Worm (Caenorhabditis elegans) whole organism, L4 larva: ENCODE results near the gene Y57G11C.1142.

Experiments
- F10B5.3 ChIP-seq: sonication (generic microtip); optimal IDR thresholded peaks from 2 replicates; lab custom pipeline; 2016; ENCODE audit warnings: mild to moderate bottlenecking, missing genetic modification characterization, missing compliant biosample characterization
- F49E8.2 ChIP-seq: sonication (generic microtip); optimal IDR thresholded peaks from 2 replicates; lab custom pipeline; 2016; ENCODE audit warnings: missing compliant biosample characterization, mild to moderate bottlenecking, missing genetic modification characterization, borderline replicate concordance
- T26A8.4 ChIP-seq: fragments of 200-800 bp; sonication (Bioruptor generic); IDR thresholded peaks from 2 replicates; pipeline ENCODE4 v1.3.6; 2022; ENCODE audit warnings: missing genetic modification characterization, missing compliant biosample characterization
- Y105C5A.15 ChIP-seq: fragments of 200-800 bp; sonication (Bioruptor generic); IDR thresholded peaks from 2 replicates; pipeline ENCODE4 v1.3.6; 2022; ENCODE audit warnings: missing genetic modification characterization, missing compliant biosample characterization
- Y48G9A.11 ChIP-seq: fragments of 200-800 bp; sonication (Bioruptor generic); IDR thresholded peaks from 2 replicates; pipeline ENCODE4 v1.3.6; 2022; ENCODE audit warnings: missing genetic modification reagents, missing genetic modification characterization, missing compliant biosample characterization
- Y5F2A.4 ChIP-seq: fragments of 200-800 bp; sonication (Bioruptor generic); optimal IDR thresholded peaks from 2 replicates; lab custom pipeline; 2018; ENCODE audit warnings: mild to moderate bottlenecking, missing genetic modification characterization, missing compliant biosample characterization
- Y75B8A.6 ChIP-seq: fragments of 200-800 bp; sonication (Bioruptor generic); IDR thresholded peaks from 2 replicates; pipeline ENCODE4 v1.3.6; 2022; ENCODE audit warnings: missing genetic modification reagents, missing genetic modification characterization, missing compliant biosample characterization
- ZK546.5 ChIP-seq, 2 experiments: sonication (generic microtip); optimal IDR thresholded peaks; 2 replicates each; lab custom pipeline; 2017; ENCODE audit warnings: missing biosample characterization in 2 of 2, missing genetic modification characterization in 2 of 2
- ama-1 ChIP-seq: fragments of 150-350 bp; optimal IDR thresholded peaks from 2 replicates; lab custom pipeline; 2014; ENCODE audit warnings: inconsistent platforms, mixed read lengths
- arid-1 ChIP-seq: fragments of 200-800 bp; sonication (Bioruptor generic); conservative IDR thresholded peaks from 2 replicates; pipeline ENCODE4 v1.3.6; 2022; ENCODE audit warnings: missing genetic modification reagents, missing genetic modification characterization, missing compliant biosample characterization
- attf-4 ChIP-seq: sonication (generic microtip); optimal IDR thresholded peaks from 3 replicates; lab custom pipeline; 2017; ENCODE audit warnings: missing biosample characterization, missing genetic modification characterization
- ceh-44 ChIP-seq: fragments of 200-800 bp; sonication (Bioruptor generic); IDR thresholded peaks from 2 replicates; pipeline ENCODE4 v1.3.6; 2022; ENCODE audit warnings: missing genetic modification reagents, missing genetic modification characterization, missing compliant biosample characterization
- ceh-62 ChIP-seq: sonication (generic microtip); optimal IDR thresholded peaks from 2 replicates; lab custom pipeline; 2017; ENCODE audit warnings: missing biosample characterization, missing genetic modification characterization
- ceh-82 ChIP-seq: sonication (generic microtip); optimal IDR thresholded peaks from 2 replicates; lab custom pipeline; 2017; ENCODE audit warnings: missing biosample characterization, missing genetic modification characterization
- daf-19 ChIP-seq: fragments of 200-800 bp; sonication (Bioruptor generic); conservative IDR thresholded peaks from 2 replicates; pipeline ENCODE4 v1.3.6; 2022; ENCODE audit warnings: missing genetic modification characterization, missing compliant biosample characterization
- daf-8 ChIP-seq: fragments of 200-800 bp; sonication (Bioruptor generic); IDR thresholded peaks from 2 replicates; pipeline ENCODE4 v1.3.6; 2022; ENCODE audit warnings: missing genetic modification characterization, missing compliant biosample characterization
- dmd-6 ChIP-seq: fragments of 200-800 bp; sonication (Bioruptor generic); IDR thresholded peaks from 2 replicates; pipeline ENCODE4 v1.3.6; 2022; ENCODE audit warnings: missing genetic modification reagents, missing genetic modification characterization, missing compliant biosample characterization
- dmd-8 ChIP-seq: fragments of 200-800 bp; sonication (Bioruptor generic); IDR thresholded peaks from 2 replicates; pipeline ENCODE4 v1.3.6; 2022; ENCODE audit warnings: missing genetic modification characterization, missing compliant biosample characterization
- duxl-1 ChIP-seq: sonication (generic microtip); optimal IDR thresholded peaks from 2 replicates; lab custom pipeline; 2016; ENCODE audit warnings: mild to moderate bottlenecking, missing genetic modification characterization, moderate library complexity, missing compliant biosample characterization; ENCODE audit not compliant: poor library complexity
- dve-1 ChIP-seq: sonication (generic microtip); optimal IDR thresholded peaks from 2 replicates; lab custom pipeline; 2017; ENCODE audit warnings: antibody characterized with exemption, mild to moderate bottlenecking, missing genetic modification characterization, missing compliant biosample characterization; ENCODE audit not compliant: insufficient read depth
- gei-8 ChIP-seq: fragments of 200-800 bp; sonication (Bioruptor generic); optimal IDR thresholded peaks from 2 replicates; lab custom pipeline; 2018; ENCODE audit warnings: mild to moderate bottlenecking, missing genetic modification characterization, missing compliant biosample characterization
- hmg-1.1 ChIP-seq: fragments of 200-800 bp; sonication (Bioruptor generic); IDR thresholded peaks from 2 replicates; pipeline ENCODE4 v1.3.6; 2022; ENCODE audit warnings: missing genetic modification reagents, missing genetic modification characterization, missing compliant biosample characterization
- jun-1 ChIP-seq: fragments of 150-350 bp; optimal IDR thresholded peaks from 2 replicates; lab custom pipeline; 2014; ENCODE audit warnings: missing biosample characterization, missing genetic modification reagents, missing genetic modification characterization
- lin-38 ChIP-seq: fragments of 200-800 bp; sonication (Bioruptor generic); IDR thresholded peaks from 2 replicates; pipeline ENCODE4 v1.3.6; 2022; ENCODE audit warnings: missing genetic modification reagents, missing genetic modification characterization, missing compliant biosample characterization
- mep-1 ChIP-seq: fragments of 150-350 bp; sonication (generic microtip); optimal IDR thresholded peaks from 3 replicates; lab custom pipeline; 2014; ENCODE audit warnings: missing biosample characterization, missing genetic modification characterization
- mes-2 ChIP-seq: sonication (generic microtip); optimal IDR thresholded peaks from 2 replicates; lab custom pipeline; 2016; ENCODE audit warnings: missing genotype, mild to moderate bottlenecking, missing genetic modification characterization, missing compliant biosample characterization; ENCODE audit not compliant: poor library complexity, severe bottlenecking
- mxl-2 ChIP-seq: fragments of 200-800 bp; sonication (Bioruptor generic); conservative IDR thresholded peaks from 2 replicates; pipeline ENCODE4 v1.3.6; 2022; ENCODE audit warnings: missing genetic modification reagents, missing genetic modification characterization, missing compliant biosample characterization
- mxl-3 ChIP-seq: fragments of 200-800 bp; sonication (Bioruptor generic); optimal IDR thresholded peaks from 2 replicates; lab custom pipeline; 2018; ENCODE audit warnings: mild to moderate bottlenecking, missing genetic modification characterization, missing compliant biosample characterization
- nhr-102 ChIP-seq: sonication (generic microtip); optimal IDR thresholded peaks from 2 replicates; lab custom pipeline; 2016; ENCODE audit warnings: mild to moderate bottlenecking, missing genetic modification characterization, moderate library complexity, missing compliant biosample characterization
- nhr-111 ChIP-seq: fragments of 200-800 bp; sonication (Bioruptor generic); optimal IDR thresholded peaks from 2 replicates; lab custom pipeline; 2018; ENCODE audit warnings: mild to moderate bottlenecking, missing genetic modification characterization, missing compliant biosample characterization
- nhr-25 ChIP-seq: sonication (generic microtip); optimal IDR thresholded peaks from 2 replicates; lab custom pipeline; 2017; ENCODE audit warnings: missing genetic modification characterization, mild to moderate bottlenecking, missing compliant biosample characterization, antibody characterized with exemption, moderate library complexity, borderline replicate concordance; ENCODE audit not compliant: insufficient read depth
- nhr-41 ChIP-seq: fragments of 200-800 bp; sonication (Bioruptor generic); IDR thresholded peaks from 2 replicates; pipeline ENCODE4 v1.3.6; 2022; ENCODE audit warnings: missing genetic modification reagents, missing genetic modification characterization, missing compliant biosample characterization
- nhr-48 ChIP-seq: sonication (generic microtip); optimal IDR thresholded peaks from 2 replicates; lab custom pipeline; 2016; ENCODE audit warnings: mild to moderate bottlenecking, missing genetic modification characterization, missing compliant biosample characterization
- nhr-6 ChIP-seq: fragments of 150-350 bp; optimal IDR thresholded peaks from 2 replicates; lab custom pipeline; 2014; ENCODE audit warnings: missing biosample characterization, missing genetic modification characterization
- php-3 ChIP-seq: fragments of 200-800 bp; sonication (Bioruptor generic); IDR thresholded peaks from 2 replicates; pipeline ENCODE4 v1.3.6; 2022; ENCODE audit warnings: missing genetic modification reagents, missing genetic modification characterization, missing compliant biosample characterization
- saeg-2 ChIP-seq: fragments of 200-800 bp; sonication (Bioruptor generic); IDR thresholded peaks from 2 replicates; pipeline ENCODE4 v1.3.6; 2022; ENCODE audit warnings: missing genetic modification reagents, missing genetic modification characterization, missing compliant biosample characterization
- sdz-12 ChIP-seq: fragments of 200-800 bp; sonication (Bioruptor generic); optimal IDR thresholded peaks from 2 replicates; lab custom pipeline; 2018; ENCODE audit warnings: mild to moderate bottlenecking, missing genetic modification characterization, missing compliant biosample characterization
- skn-1 ChIP-seq: fragments of 150-350 bp; optimal IDR thresholded peaks from 2 replicates; lab custom pipeline; 2014; ENCODE audit warnings: missing biosample characterization, missing genetic modification characterization
- snpc-4 ChIP-seq: fragments of 150-350 bp; optimal IDR thresholded peaks from 2 replicates; lab custom pipeline; 2014; ENCODE audit warnings: missing biosample characterization, missing genetic modification characterization
- spr-1 ChIP-seq: sonication (generic microtip); optimal IDR thresholded peaks from 2 replicates; lab custom pipeline; 2016; ENCODE audit warnings: mild to moderate bottlenecking, missing genetic modification characterization, missing compliant biosample characterization
- unc-39 ChIP-seq: sonication (generic microtip); optimal IDR thresholded peaks from 2 replicates; lab custom pipeline; 2017; ENCODE audit warnings: missing biosample characterization, missing genetic modification characterization
- vab-7 ChIP-seq: fragments of 200-800 bp; sonication (Bioruptor generic); IDR thresholded peaks from 2 replicates; pipeline ENCODE4 v1.3.6; 2022; ENCODE audit warnings: missing genetic modification reagents, missing genetic modification characterization, missing compliant biosample characterization
- zip-2 ChIP-seq: fragments of 150-350 bp; optimal IDR thresholded peaks from 2 replicates; lab custom pipeline; 2014; ENCODE audit warnings: missing biosample characterization, missing genetic modification characterization
- ztf-7 ChIP-seq: fragments of 150-350 bp; optimal IDR thresholded peaks from 2 replicates; lab custom pipeline; 2014; ENCODE audit warnings: missing biosample characterization, missing genetic modification characterization

Gene Y57G11C.1142

ce11 chrIV:14764719-14765173, 37.7 kb upstream of the Y57G11C.1142 start (continued):
- TF ChIP-seq F49E8.2 (tag; lab: Kevin White, UChicago) (peak; percentile 97), T26A8.4 (GFP tag; lab: Robert Waterston, UW) (peak; percentile 53; the same call in 1 of the 2 replicates), mxl-3 (GFP tag; lab: Kevin White, UChicago) (no peak), mes-2 (tag; lab: Kevin White, UChicago) (peak; percentile 8), jun-1 (tag; lab: Kevin White, UChicago) (no peak), hmg-1.1 (no peak), snpc-4 (tag; lab: Kevin White, UChicago) (peak; percentile 36)

ce11 chrIV:14765336-14765735, 37.1 kb upstream of the Y57G11C.1142 start, which contains the start of gene Y57G11C.5:
TSS of gene Y57G11C.5 (minus strand) at chrIV:14765436.
- TF ChIP-seq gei-8 (GFP tag; lab: Kevin White, UChicago) (no peak), F10B5.3 (tag; lab: Kevin White, UChicago) (no peak)

ce11 chrIV:14766382-14766781, 36.0 kb upstream of the Y57G11C.1142 start, which contains the start of gene vti-1:
TSS of gene vti-1 (minus strand) at chrIV:14766665.
- TF ChIP-seq ceh-82 (tag; lab: Kevin White, UChicago) (no peak), lin-38 (GFP tag; lab: Robert Waterston, UW) (peak; percentile 56), zip-2 (tag; lab: Kevin White, UChicago) (no peak)
- TF ChIP-seq, all 104 proteins: peak for 1

ce11 chrIV:14767693-14768251, 34.6 kb upstream of the Y57G11C.1142 start, which contains the start of the genes mrps-7 and Y57G11C.3:
TSS of gene mrps-7 (minus strand) at chrIV:14767730.
TSS of gene Y57G11C.3 (plus strand) at chrIV:14768201.
- TF ChIP-seq ztf-7 = peak; percentile 54
- TF ChIP-seq mxl-2 (GFP tag; lab: Robert Waterston, UW) = no peak
- TF ChIP-seq nhr-25 (tag; lab: Kevin White, UChicago) = peak; percentile 6
- peak; percentile 91 for TF ChIP-seq mep-1 (tag; lab: Kevin White, UChicago)
- TF ChIP-seq ZK546.5 (tag; optimal IDR thresholded peaks at IDR 0.05; lab: Kevin White, UChicago) = no peak
- no peak for TF ChIP-seq Y105C5A.15 (GFP tag; lab: Robert Waterston, UW)
- no peak for TF ChIP-seq Y5F2A.4 (GFP tag; lab: Kevin White, UChicago)
- peak; percentile 96 for TF ChIP-seq Y48G9A.11
- TF ChIP-seq zip-2 (tag; lab: Kevin White, UChicago) = no peak
- no peak for TF ChIP-seq vab-7 (GFP tag; lab: Robert Waterston, UW)
- peak; percentile 76 for TF ChIP-seq T26A8.4 (GFP tag; lab: Robert Waterston, UW)
- TF ChIP-seq daf-19 = no peak
- no peak for TF ChIP-seq nhr-41 (GFP tag; lab: Robert Waterston, UW)
- no peak for TF ChIP-seq ceh-62 (tag; lab: Kevin White, UChicago)
- peak; percentile 77 for TF ChIP-seq dmd-6 (GFP tag; lab: Robert Waterston, UW)
- no peak for TF ChIP-seq saeg-2 (GFP tag; lab: Robert Waterston, UW)
- TF ChIP-seq sdz-12 = no peak
- TF ChIP-seq nhr-111 = no peak
- TF ChIP-seq php-3 (GFP tag; lab: Robert Waterston, UW) = peak; percentile 58; the same call in 1 of the 2 replicates
- peak; percentile 67 for TF ChIP-seq spr-1 (tag; lab: Kevin White, UChicago)
- peak; percentile 94 for TF ChIP-seq nhr-6 (tag; lab: Kevin White, UChicago)
- TF ChIP-seq nhr-102 (tag; lab: Kevin White, UChicago) = peak; percentile 75
- TF ChIP-seq ceh-44 = no peak
- TF ChIP-seq duxl-1 = peak; percentile 85
- TF ChIP-seq mxl-3 (GFP tag; lab: Kevin White, UChicago) = peak; percentile 24
- TF ChIP-seq nhr-48 = peak; percentile 24
- no peak for TF ChIP-seq dmd-8 (GFP tag; lab: Robert Waterston, UW)
- peak; percentile 97 for TF ChIP-seq dve-1
- TF ChIP-seq unc-39 (tag; lab: Kevin White, UChicago) = no peak
- no peak for TF ChIP-seq skn-1
- no peak for TF ChIP-seq Y75B8A.6 (GFP tag; lab: Robert Waterston, UW)
- TF ChIP-seq arid-1 (GFP tag; lab: Robert Waterston, UW) = peak; percentile 61; the same call in 1 of the 2 replicates
- TF ChIP-seq ama-1 (lab: Kevin White, UChicago) = peak; percentile 58
- TF ChIP-seq attf-4 = no peak
- TF ChIP-seq daf-8 (GFP tag; lab: Robert Waterston, UW) = no peak
